Fruit fly (Drosophila melanogaster) whole organism, prepupa: ENCODE results near the gene nanos.

Experiments
- Blimp-1 ChIP-seq: fragments of 200-800 bp; sonication (Bioruptor generic); optimal IDR thresholded peaks from 3 replicates; lab custom pipeline; 2017; ENCODE audit warnings: missing biosample characterization, missing genetic modification characterization, mild to moderate bottlenecking, moderate library complexity, missing genetic modification reagents
- CG10669 ChIP-seq: fragments of 200-800 bp; sonication (Bioruptor generic); optimal IDR thresholded peaks from 3 replicates; lab custom pipeline; 2018; ENCODE audit warnings: missing biosample characterization, mild to moderate bottlenecking, missing genetic modification characterization, moderate library complexity
- CG11294 ChIP-seq: fragments of 200-800 bp; sonication (Bioruptor generic); IDR thresholded peaks from 2 replicates; pipeline ENCODE4 v1.3.6; 2022; ENCODE audit warnings: missing biosample characterization, missing genetic modification characterization
- CG11762 ChIP-seq: fragments of 200-800 bp; sonication (Bioruptor generic); optimal IDR thresholded peaks from 3 replicates; lab custom pipeline; 2016; ENCODE audit warnings: missing biosample characterization, missing genetic modification characterization; ENCODE audit not compliant: insufficient read depth
- CG11902 ChIP-seq: fragments of 200-800 bp; sonication (Bioruptor generic); optimal IDR thresholded peaks from 3 replicates; lab custom pipeline; 2016; ENCODE audit warnings: missing biosample characterization, missing genetic modification characterization
- CG15336 ChIP-seq: fragments of 200-800 bp; sonication (Bioruptor generic); IDR thresholded peaks from 2 replicates; pipeline ENCODE4 v1.3.6; 2022; ENCODE audit warnings: missing biosample characterization, missing genetic modification characterization
- CG1621 ChIP-seq: fragments of 200-800 bp; sonication (Bioruptor generic); optimal IDR thresholded peaks from 3 replicates; lab custom pipeline; 2018; ENCODE audit warnings: missing biosample characterization, mild to moderate bottlenecking, missing genetic modification characterization
- CG16779 ChIP-seq: fragments of 200-800 bp; sonication (Bioruptor generic); optimal IDR thresholded peaks from 3 replicates; lab custom pipeline; 2017; ENCODE audit warnings: missing biosample characterization, mild to moderate bottlenecking, missing genetic modification characterization
- CG3032 ChIP-seq: fragments of 200-800 bp; optimal IDR thresholded peaks from 2 replicates; lab custom pipeline; 2019; ENCODE audit warnings: missing biosample characterization, mild to moderate bottlenecking, missing genetic modification characterization, moderate library complexity
- CG31627 ChIP-seq: fragments of 200-800 bp; sonication (Bioruptor generic); optimal IDR thresholded peaks from 3 replicates; lab custom pipeline; 2016; ENCODE audit warnings: missing biosample characterization, missing genetic modification characterization
- CG32006 ChIP-seq: fragments of 200-800 bp; sonication (Bioruptor generic); optimal IDR thresholded peaks from 3 replicates; lab custom pipeline; 2017; ENCODE audit warnings: missing biosample characterization, mild to moderate bottlenecking, missing genetic modification characterization
- CG34406 ChIP-seq: fragments of 200-800 bp; sonication (Bioruptor generic); optimal IDR thresholded peaks from 3 replicates; lab custom pipeline; 2016; ENCODE audit warnings: missing biosample characterization, missing genetic modification characterization
- CG3919 ChIP-seq: fragments of 200-800 bp; sonication (Bioruptor generic); optimal IDR thresholded peaks from 3 replicates; lab custom pipeline; 2016; ENCODE audit warnings: missing biosample characterization, missing genetic modification characterization
- CG4318 ChIP-seq: fragments of 200-800 bp; sonication (Bioruptor generic); optimal IDR thresholded peaks from 3 replicates; lab custom pipeline; 2017; ENCODE audit warnings: missing biosample characterization, mild to moderate bottlenecking, missing genetic modification characterization
- CG6163 ChIP-seq: fragments of 200-800 bp; sonication (Bioruptor generic); IDR thresholded peaks from 3 replicates; pipeline ENCODE4 v1.3.6; 2022; ENCODE audit warnings: missing biosample characterization, missing genetic modification characterization
- CG6276 ChIP-seq: fragments of 200-800 bp; sonication (Bioruptor generic); optimal IDR thresholded peaks from 2 replicates; lab custom pipeline; 2017; ENCODE audit warnings: missing biosample characterization, mild to moderate bottlenecking, missing genetic modification characterization
- CG6792 ChIP-seq: fragments of 200-800 bp; sonication (Bioruptor generic); optimal IDR thresholded peaks from 3 replicates; lab custom pipeline; 2016; ENCODE audit warnings: missing biosample characterization, missing genetic modification characterization
- CG6808 ChIP-seq: fragments of 200-800 bp; sonication (Bioruptor generic); optimal IDR thresholded peaks from 3 replicates; lab custom pipeline; 2017; ENCODE audit warnings: missing biosample characterization, missing genetic modification characterization, mild to moderate bottlenecking, moderate library complexity, missing genetic modification reagents
- CG6854 ChIP-seq: fragments of 200-800 bp; sonication (Bioruptor generic); optimal IDR thresholded peaks from 2 replicates; lab custom pipeline; 2017; ENCODE audit warnings: missing biosample characterization, mild to moderate bottlenecking, missing genetic modification characterization
- CG7368 ChIP-seq: fragments of 200-800 bp; sonication (Bioruptor generic); optimal IDR thresholded peaks from 3 replicates; lab custom pipeline; 2016; ENCODE audit warnings: missing biosample characterization, missing genetic modification characterization
- CG8119 ChIP-seq: fragments of 200-800 bp; sonication (Bioruptor generic); IDR thresholded peaks from 3 replicates; pipeline ENCODE4 v1.3.6; 2022; ENCODE audit warnings: missing biosample characterization, missing genetic modification characterization
- CG8319 ChIP-seq: fragments of 200-800 bp; sonication (Bioruptor generic); optimal IDR thresholded peaks from 3 replicates; lab custom pipeline; 2016; ENCODE audit warnings: missing biosample characterization, missing genetic modification characterization
- CG9139 ChIP-seq: fragments of 200-800 bp; sonication (Bioruptor generic); optimal IDR thresholded peaks from 3 replicates; lab custom pipeline; 2017; ENCODE audit warnings: missing biosample characterization, mild to moderate bottlenecking, missing genetic modification characterization
- Eip75B ChIP-seq: fragments of 200-800 bp; sonication (Bioruptor generic); optimal IDR thresholded peaks from 3 replicates; lab custom pipeline; 2016; ENCODE audit warnings: missing biosample characterization, missing genetic modification characterization
- Eip78C ChIP-seq: fragments of 200-800 bp; sonication (Bioruptor generic); peaks from one replicate; lab custom pipeline; 2016; ENCODE audit warnings: missing biosample characterization, missing genetic modification characterization
- Eip93F ChIP-seq: fragments of 200-800 bp; sonication (Bioruptor generic); optimal IDR thresholded peaks from 2 replicates; lab custom pipeline; 2016; ENCODE audit warnings: missing biosample characterization, mild to moderate bottlenecking, missing genetic modification characterization
- Ets21C ChIP-seq: fragments of 200-800 bp; sonication (Bioruptor generic); optimal IDR thresholded peaks from 3 replicates; lab custom pipeline; 2016; ENCODE audit warnings: missing biosample characterization, missing genetic modification characterization
- Ets96B ChIP-seq: fragments of 200-800 bp; optimal IDR thresholded peaks from 2 replicates; lab custom pipeline; 2019; ENCODE audit warnings: missing biosample characterization, mild to moderate bottlenecking, missing genetic modification characterization, moderate library complexity
- Gug ChIP-seq: fragments of 200-800 bp; sonication (Bioruptor generic); IDR thresholded peaks from 2 replicates; pipeline ENCODE4 v1.3.6; 2022; ENCODE audit warnings: missing biosample characterization, missing genetic modification characterization
- Hr38 ChIP-seq: sonication (Bioruptor generic); optimal IDR thresholded peaks from 2 replicates; lab custom pipeline; 2016; ENCODE audit warnings: missing biosample characterization, missing genetic modification characterization
- Hr39 ChIP-seq: fragments of 200-800 bp; sonication (Bioruptor generic); optimal IDR thresholded peaks from 2 replicates; lab custom pipeline; 2016; ENCODE audit warnings: missing biosample characterization, missing genetic modification characterization
- Hr4 ChIP-seq: fragments of 200-800 bp; sonication (Bioruptor generic); optimal IDR thresholded peaks from 3 replicates; lab custom pipeline; 2016; ENCODE audit warnings: missing biosample characterization, missing genetic modification characterization
- Met ChIP-seq: fragments of 200-800 bp; sonication (Bioruptor generic); optimal IDR thresholded peaks from 3 replicates; lab custom pipeline; 2016; ENCODE audit warnings: missing biosample characterization, missing genetic modification characterization
- OdsH ChIP-seq: fragments of 200-800 bp; sonication (Bioruptor generic); optimal IDR thresholded peaks from 3 replicates; lab custom pipeline; 2016; ENCODE audit warnings: missing biosample characterization, missing genetic modification characterization
- Smox ChIP-seq: fragments of 200-800 bp; sonication (Bioruptor generic); optimal IDR thresholded peaks from 3 replicates; lab custom pipeline; 2016; ENCODE audit warnings: missing biosample characterization, missing genetic modification characterization
- Sox102F ChIP-seq: fragments of 200-800 bp; sonication (Bioruptor generic); optimal IDR thresholded peaks from 2 replicates; lab custom pipeline; 2016; ENCODE audit warnings: missing biosample characterization, mild to moderate bottlenecking, missing genetic modification characterization
- Sox14 ChIP-seq: fragments of 200-800 bp; sonication (Bioruptor generic); optimal IDR thresholded peaks from 3 replicates; lab custom pipeline; 2016; ENCODE audit warnings: missing biosample characterization, missing genetic modification characterization
- Sox15 ChIP-seq: fragments of 200-800 bp; sonication (Bioruptor generic); optimal IDR thresholded peaks from 3 replicates; lab custom pipeline; 2016; ENCODE audit warnings: missing biosample characterization, missing genetic modification characterization
- achi ChIP-seq: fragments of 200-800 bp; sonication (Bioruptor generic); optimal IDR thresholded peaks from 3 replicates; lab custom pipeline; 2016; ENCODE audit warnings: missing biosample characterization, missing genetic modification characterization
- acj6 ChIP-seq: fragments of 200-800 bp; sonication (Bioruptor generic); optimal IDR thresholded peaks from 3 replicates; lab custom pipeline; 2016; ENCODE audit warnings: missing biosample characterization, missing genetic modification characterization
- cyc ChIP-seq: fragments of 200-800 bp; sonication (Bioruptor generic); optimal IDR thresholded peaks from 3 replicates; lab custom pipeline; 2016; ENCODE audit warnings: missing biosample characterization, missing genetic modification characterization
- dac ChIP-seq: fragments of 200-800 bp; sonication (Bioruptor generic); optimal IDR thresholded peaks from 2 replicates; lab custom pipeline; 2017; ENCODE audit warnings: missing biosample characterization, mild to moderate bottlenecking, missing genetic modification characterization
- dsx ChIP-seq: fragments of 200-800 bp; optimal IDR thresholded peaks from 3 replicates; lab custom pipeline; 2019; ENCODE audit warnings: missing biosample characterization, mild to moderate bottlenecking, missing genetic modification characterization, moderate library complexity; ENCODE audit not compliant: poor library complexity, severe bottlenecking
- eg ChIP-seq: fragments of 200-800 bp; sonication (Bioruptor generic); IDR thresholded peaks from 3 replicates; pipeline ENCODE4 v1.3.6; 2022; ENCODE audit warnings: missing biosample characterization, missing genetic modification characterization
- esn ChIP-seq: fragments of 200-800 bp; sonication (Bioruptor generic); optimal IDR thresholded peaks from 2 replicates; lab custom pipeline; 2016; ENCODE audit warnings: missing biosample characterization, mild to moderate bottlenecking, missing genetic modification characterization, moderate library complexity
- fd85E ChIP-seq: fragments of 200-800 bp; sonication (Bioruptor generic); optimal IDR thresholded peaks from 3 replicates; lab custom pipeline; 2016; ENCODE audit warnings: missing biosample characterization, missing genetic modification characterization
- lz ChIP-seq: fragments of 200-800 bp; sonication (Bioruptor generic); optimal IDR thresholded peaks from 3 replicates; lab custom pipeline; 2016; ENCODE audit warnings: missing biosample characterization, missing genetic modification characterization
- net ChIP-seq: fragments of 200-800 bp; sonication (Bioruptor generic); optimal IDR thresholded peaks from 3 replicates; lab custom pipeline; 2016; ENCODE audit warnings: missing biosample characterization, missing genetic modification characterization
- pdm3 ChIP-seq: fragments of 200-800 bp; sonication (Bioruptor generic); optimal IDR thresholded peaks from 3 replicates; lab custom pipeline; 2016; ENCODE audit warnings: missing biosample characterization, missing genetic modification characterization
- salr ChIP-seq, 2 experiments: fragments of 200-800 bp; sonication (Bioruptor generic); optimal IDR thresholded peaks; 3 replicates each; lab custom pipeline; 2016 to 2018; ENCODE audit warnings: missing biosample characterization in 2 of 2, missing genetic modification characterization in 2 of 2, mild to moderate bottlenecking in 1 of 2
- ss ChIP-seq, 2 experiments: fragments of 200-800 bp; sonication (Bioruptor generic); optimal IDR thresholded peaks; 2 replicates in 1 of 2; 3 replicates in 1 of 2; lab custom pipeline; 2017 to 2018; ENCODE audit warnings: mild to moderate bottlenecking in 2 of 2, missing biosample characterization in 2 of 2, missing genetic modification characterization in 2 of 2, moderate library complexity in 1 of 2
- svp ChIP-seq: fragments of 200-800 bp; sonication (Bioruptor generic); peaks from one replicate; lab custom pipeline; 2016; ENCODE audit warnings: missing biosample characterization, missing genetic modification characterization
- topi ChIP-seq: fragments of 200-800 bp; sonication (Bioruptor generic); optimal IDR thresholded peaks from 3 replicates; lab custom pipeline; 2016; ENCODE audit warnings: missing biosample characterization, missing genetic modification characterization

nanos gene

dm6 chr3R:19113836-19114235 is 43.2 kb upstream of the nanos start:
- TF ChIP-seq Blimp-1 (peak; percentile 3), Hr39 (GFP tag; lab: Kevin White, UChicago) (peak; percentile 78), CG9139 (GFP tag; lab: Kevin White, UChicago) (no peak), CG8319 (GFP tag; lab: Kevin White, UChicago) (peak; percentile 27), CG11902 (GFP tag; lab: Kevin White, UChicago) (peak; percentile 49), Met (peak; percentile 73), eg (GFP tag; lab: Robert Waterston, UW) (no peak), CG1621 (tag; lab: Kevin White, UChicago) (no peak), cyc (GFP tag; lab: Kevin White, UChicago) (peak; percentile 61), CG6276 (GFP tag; lab: Kevin White, UChicago) (no peak), achi (GFP tag; lab: Kevin White, UChicago) (peak; percentile 38), lz (GFP tag; lab: Kevin White, UChicago) (peak; percentile 61), Sox102F (GFP tag; lab: Kevin White, UChicago) (peak; percentile 77), Eip75B (peak; percentile 56), CG3032 (tag; lab: Kevin White, UChicago) (no peak), CG6808 (GFP tag; lab: Kevin White, UChicago) (no peak), salr (GFP tag; optimal IDR thresholded peaks at IDR 0.05; lab: Kevin White, UChicago) (no peak), CG3919 (GFP tag; lab: Kevin White, UChicago) (peak; percentile 49), Hr38 (GFP tag; lab: Kevin White, UChicago) (no peak), Gug (no peak), CG4318 (GFP tag; lab: Kevin White, UChicago) (peak; percentile 30), topi (GFP tag; lab: Kevin White, UChicago) (peak; percentile 64), CG11294 (GFP tag; lab: Robert Waterston, UW) (no peak), Eip78C (GFP tag; lab: Kevin White, UChicago) (peak; percentile 81), Ets96B (no peak), CG31627 (peak; percentile 79), Sox15 (GFP tag; lab: Kevin White, UChicago) (peak; percentile 40), CG34406 (GFP tag; lab: Kevin White, UChicago) (peak; percentile 56), CG11762 (GFP tag; lab: Kevin White, UChicago) (no peak), OdsH (GFP tag; lab: Kevin White, UChicago) (peak; percentile 60), acj6 (peak; percentile 66), CG6163 (no peak), svp (GFP tag; lab: Kevin White, UChicago) (peak; percentile 85), CG32006 (GFP tag; lab: Kevin White, UChicago) (peak; percentile 58), net (GFP tag; lab: Kevin White, UChicago) (peak; percentile 32), Hr4 (GFP tag; lab: Kevin White, UChicago) (peak; percentile 32), ss (GFP tag; optimal IDR thresholded peaks at IDR 0.05; lab: Kevin White, UChicago) (no peak), pdm3 (GFP tag; lab: Kevin White, UChicago) (peak; percentile 68), CG8119 (GFP tag; lab: Robert Waterston, UW) (0 out of 3 replicates have a peak, but pooled peaks have one; percentile 22), Smox (GFP tag; lab: Kevin White, UChicago) (peak; percentile 66), dsx (GFP tag; lab: Kevin White, UChicago) (no peak), CG6792 (GFP tag; lab: Kevin White, UChicago) (peak; percentile 47), Eip93F (GFP tag; lab: Kevin White, UChicago) (no peak), CG16779 (tag; lab: Kevin White, UChicago) (no peak), CG7368 (peak; percentile 37), dac (no peak), Ets21C (GFP tag; lab: Kevin White, UChicago) (peak; percentile 56), Sox14 (GFP tag; lab: Kevin White, UChicago) (peak; percentile 39), CG15336 (GFP tag; lab: Robert Waterston, UW) (no peak), CG10669 (GFP tag; lab: Kevin White, UChicago) (no peak), fd85E (GFP tag; lab: Kevin White, UChicago) (no peak), esn (GFP tag; lab: Kevin White, UChicago) (peak; percentile 77), CG6854 (no peak)
